Worm (Caenorhabditis elegans) whole organism, L1 larva: ENCODE results near the gene F58E6.5.

ENCODE experiments used
- lsy-2 ChIP-seq, 2 experiments: fragments of 150-350 bp; optimal IDR thresholded peaks; 2 replicates each; lab custom pipeline; 2014; ENCODE audit warnings: missing biosample characterization in 2 of 2, missing genetic modification characterization in 2 of 2
- pax-3 ChIP-seq: fragments of 200-800 bp; sonication (Bioruptor generic); optimal IDR thresholded peaks from 2 replicates; lab custom pipeline; 2018; ENCODE audit warnings: mild to moderate bottlenecking, missing genetic modification characterization, moderate library complexity, missing compliant biosample characterization

- TF ChIP-seq pax-3 (tag; lab: Kevin White, UChicago) (no peak), lsy-2 (tag; optimal IDR thresholded peaks at IDR 0.05; lab: Kevin White, UChicago) (no peak)
Observed at ce11 chrV:9764552-9764951, 10.2 kb upstream of the F58E6.5 start.
